Worm (Caenorhabditis elegans) whole organism, young adult: Measurements from ENCODE around the gene R10E4.3.

Experiments
- D2030.7 ChIP-seq: fragments of 200-800 bp; sonication (Bioruptor generic); IDR thresholded peaks from 2 replicates; pipeline ENCODE4 v1.3.6; 2022; ENCODE audit warnings: missing genetic modification reagents, missing genetic modification characterization, missing compliant biosample characterization
- F33H1.4 ChIP-seq: fragments of 200-800 bp; sonication (Bioruptor generic); IDR thresholded peaks from 2 replicates; pipeline ENCODE4 v1.3.6; 2022; ENCODE audit warnings: missing genetic modification reagents, missing genetic modification characterization, missing compliant biosample characterization
- F49E8.2 ChIP-seq: sonication (generic microtip); optimal IDR thresholded peaks from 3 replicates; lab custom pipeline; 2017; ENCODE audit warnings: missing genetic modification characterization, mild to moderate bottlenecking, missing compliant biosample characterization, antibody characterized with exemption, moderate library complexity; ENCODE audit not compliant: insufficient read depth
- ceh-100 ChIP-seq: fragments of 200-800 bp; sonication (Bioruptor generic); IDR thresholded peaks from 2 replicates; pipeline ENCODE4 v1.3.6; 2022; ENCODE audit warnings: missing genetic modification reagents, missing genetic modification characterization, missing compliant biosample characterization
- nhr-120 ChIP-seq: fragments of 200-800 bp; sonication (Bioruptor generic); IDR thresholded peaks from 2 replicates; pipeline ENCODE4 v1.3.6; 2022; ENCODE audit warnings: missing genetic modification characterization, missing compliant biosample characterization
- pha-4 ChIP-seq: fragments of 150-350 bp; sonication (generic microtip); optimal IDR thresholded peaks from 2 replicates; lab custom pipeline; 2014; ENCODE audit warnings: missing biosample characterization, missing genetic modification reagents, missing genetic modification characterization
- unc-130 ChIP-seq: sonication (generic microtip); optimal IDR thresholded peaks from 2 replicates; lab custom pipeline; 2016; ENCODE audit warnings: missing genetic modification reagents, missing genetic modification characterization, missing compliant biosample characterization
- unc-62 ChIP-seq: fragments of 150-350 bp; optimal IDR thresholded peaks from 2 replicates; lab custom pipeline; 2014; ENCODE audit warnings: missing biosample characterization, missing genetic modification reagents, missing genetic modification characterization

- peak; percentile 50 for TF ChIP-seq unc-62
- TF ChIP-seq F49E8.2, result no peak
- no peak for TF ChIP-seq D2030.7 (GFP tag; lab: Robert Waterston, UW)
- no peak for TF ChIP-seq nhr-120 (GFP tag; lab: Robert Waterston, UW)
- no peak for TF ChIP-seq unc-130 (GFP tag; lab: Kevin White, UChicago)
- peak; percentile 72 for TF ChIP-seq pha-4 (tag; lab: Kevin White, UChicago)
- TF ChIP-seq F33H1.4 (GFP tag; lab: Robert Waterston, UW), result no peak
- TF ChIP-seq ceh-100 (GFP tag; lab: Robert Waterston, UW), result no peak
These were observed 49.6 kb downstream of the R10E4.3 start for ce11 chrIII:4237660-4238059.
